Worm (Caenorhabditis elegans) whole organism, young adult: ENCODE measurements around the gene R07E5.19.
A peak's percentile ranks its signal among the peaks of the same experiment; 100 is the strongest.
"Not testable (repeated sequence)": the region's sequence is repeated elsewhere in the genome, so short reads cannot be mapped to it uniquely, and the experiment has no call there.

ENCODE experiments used
- B0035.1 ChIP-seq: sonication (generic microtip); optimal IDR thresholded peaks from 2 replicates; lab custom pipeline; 2016; ENCODE audit warnings: missing genetic modification characterization, mild to moderate bottlenecking, missing compliant biosample characterization, missing genotype, missing genetic modification reagents
- B0261.1 ChIP-seq: sonication (generic microtip); optimal IDR thresholded peaks from 2 replicates; lab custom pipeline; 2016; ENCODE audit warnings: mild to moderate bottlenecking, missing genetic modification characterization, moderate library complexity, missing compliant biosample characterization
- C17E4.6 ChIP-seq: fragments of 200-800 bp; sonication (Bioruptor generic); IDR thresholded peaks from 2 replicates; pipeline ENCODE4 v1.3.6; 2022; ENCODE audit warnings: missing genetic modification reagents, missing genetic modification characterization, missing compliant biosample characterization
- F33H1.4 ChIP-seq: fragments of 200-800 bp; sonication (Bioruptor generic); IDR thresholded peaks from 2 replicates; pipeline ENCODE4 v1.3.6; 2022; ENCODE audit warnings: missing genetic modification reagents, missing genetic modification characterization, missing compliant biosample characterization
- K11D2.4 ChIP-seq: fragments of 200-800 bp; sonication (Bioruptor generic); IDR thresholded peaks from 2 replicates; pipeline ENCODE4 v1.3.6; 2022; ENCODE audit warnings: missing genetic modification reagents, missing genetic modification characterization, missing compliant biosample characterization
- T07F8.4 ChIP-seq: sonication (generic microtip); optimal IDR thresholded peaks from 2 replicates; lab custom pipeline; 2016; ENCODE audit warnings: mild to moderate bottlenecking, missing genetic modification characterization, moderate library complexity, missing compliant biosample characterization
- Y56A3A.18 ChIP-seq: fragments of 200-800 bp; sonication (Bioruptor generic); IDR thresholded peaks from 2 replicates; pipeline ENCODE4 v1.3.6; 2022; ENCODE audit warnings: missing genetic modification reagents, missing genetic modification characterization, missing compliant biosample characterization
- Y79H2A.3 ChIP-seq: fragments of 200-800 bp; sonication (Bioruptor generic); conservative IDR thresholded peaks from 2 replicates; pipeline ENCODE4 v1.3.6; 2022; ENCODE audit warnings: missing genetic modification reagents, missing genetic modification characterization, missing compliant biosample characterization
- Y95B8A.8 ChIP-seq: fragments of 200-800 bp; sonication (Bioruptor generic); IDR thresholded peaks from 2 replicates; pipeline ENCODE4 v1.3.6; 2022; ENCODE audit warnings: missing genetic modification reagents, missing genetic modification characterization, missing compliant biosample characterization
- ZK185.1 ChIP-seq: sonication (generic microtip); optimal IDR thresholded peaks from 2 replicates; lab custom pipeline; 2016; ENCODE audit warnings: mild to moderate bottlenecking, missing genetic modification characterization, missing compliant biosample characterization; ENCODE audit not compliant: poor library complexity, severe bottlenecking
- ama-1 ChIP-seq, 3 experiments: fragments of 150-350 bp in 1 of 3; sonication (generic microtip) in 2 of 3; optimal IDR thresholded peaks; 2 replicates each; lab custom pipeline; 2014 to 2018; ENCODE audit warnings: missing biosample characterization in 2 of 3, missing genetic modification characterization in 2 of 3, missing genetic modification reagents in 2 of 3
- cebp-1 ChIP-seq, 2 experiments: fragments of 200-800 bp in 1 of 2; sonication (Bioruptor generic) in 1 of 2; sonication (generic microtip) in 1 of 2; IDR thresholded peaks in 1 of 2; optimal IDR thresholded peaks in 1 of 2; 2 replicates each; pipeline versions ENCODE4 v1.3.6 to Lab custom; 2017 to 2022; ENCODE audit warnings: missing compliant biosample characterization in 2 of 2, missing genetic modification characterization in 2 of 2, mild to moderate bottlenecking in 1 of 2, missing genetic modification reagents in 1 of 2, moderate library complexity in 1 of 2
- cebp-2 ChIP-seq: fragments of 200-800 bp; sonication (Bioruptor generic); IDR thresholded peaks from 2 replicates; pipeline ENCODE4 v1.3.6; 2022; ENCODE audit warnings: missing genetic modification characterization, missing compliant biosample characterization
- ceh-40 ChIP-seq: fragments of 200-800 bp; sonication (Bioruptor generic); IDR thresholded peaks from 2 replicates; pipeline ENCODE4 v1.3.6; 2022; ENCODE audit warnings: missing genetic modification characterization, missing compliant biosample characterization
- ceh-58 ChIP-seq: fragments of 200-800 bp; sonication (Bioruptor generic); IDR thresholded peaks from 2 replicates; pipeline ENCODE4 v1.3.6; 2022; ENCODE audit warnings: missing genetic modification characterization, missing compliant biosample characterization
- die-1 ChIP-seq: sonication (generic microtip); optimal IDR thresholded peaks from 2 replicates; lab custom pipeline; 2016; ENCODE audit warnings: missing genotype, mild to moderate bottlenecking, missing genetic modification characterization, missing compliant biosample characterization
- dox-1 ChIP-seq: fragments of 200-800 bp; sonication (Bioruptor generic); IDR thresholded peaks from 2 replicates; pipeline ENCODE4 v1.3.6; 2022; ENCODE audit warnings: missing genetic modification reagents, missing genetic modification characterization, missing compliant biosample characterization
- egl-44 ChIP-seq: fragments of 200-800 bp; sonication (Bioruptor generic); IDR thresholded peaks from 2 replicates; pipeline ENCODE4 v1.3.6; 2022; ENCODE audit warnings: missing genetic modification reagents, missing genetic modification characterization, missing compliant biosample characterization
- egrh-3 ChIP-seq: fragments of 200-800 bp; sonication (Bioruptor generic); IDR thresholded peaks from 2 replicates; pipeline ENCODE4 v1.3.6; 2022; ENCODE audit warnings: missing genetic modification reagents, missing genetic modification characterization, missing compliant biosample characterization
- ekl-4 ChIP-seq: fragments of 200-800 bp; sonication (Bioruptor generic); IDR thresholded peaks from 2 replicates; pipeline ENCODE4 v1.3.6; 2022; ENCODE audit warnings: missing genetic modification reagents, missing genetic modification characterization, missing compliant biosample characterization
- fkh-3 ChIP-seq: sonication (generic microtip); optimal IDR thresholded peaks from 2 replicates; lab custom pipeline; 2016; ENCODE audit warnings: mild to moderate bottlenecking, missing genetic modification characterization, missing compliant biosample characterization
- gei-17 ChIP-seq: fragments of 200-800 bp; sonication (Bioruptor generic); optimal IDR thresholded peaks from 2 replicates; lab custom pipeline; 2018; ENCODE audit warnings: mild to moderate bottlenecking, missing genetic modification characterization, missing compliant biosample characterization
- hmg-1.2 ChIP-seq: fragments of 200-800 bp; sonication (Bioruptor generic); IDR thresholded peaks from 2 replicates; pipeline ENCODE4 v1.3.6; 2022; ENCODE audit warnings: missing genetic modification reagents, missing genetic modification characterization, missing compliant biosample characterization
- hmg-20 ChIP-seq: fragments of 200-800 bp; sonication (Bioruptor generic); IDR thresholded peaks from 2 replicates; pipeline ENCODE4 v1.3.6; 2022; ENCODE audit warnings: missing genetic modification reagents, missing genetic modification characterization, missing compliant biosample characterization
- let-607 ChIP-seq, 2 experiments: fragments of 200-800 bp in 1 of 2; sonication (Bioruptor generic) in 1 of 2; sonication (generic microtip) in 1 of 2; optimal IDR thresholded peaks; 2 replicates each; lab custom pipeline; 2016 to 2018; ENCODE audit warnings: mild to moderate bottlenecking in 2 of 2, missing compliant biosample characterization in 2 of 2, missing genetic modification characterization in 2 of 2, moderate library complexity in 2 of 2, missing genotype in 1 of 2
- lin-35 ChIP-seq, 3 experiments: fragments of 150-350 bp in 2 of 3; sonication (generic microtip) in 1 of 3; optimal IDR thresholded peaks; 2 replicates each; lab custom pipeline; 2014 to 2018; ENCODE audit warnings: missing biosample characterization in 3 of 3, missing genetic modification characterization in 3 of 3, missing genetic modification reagents in 3 of 3
- lin-40 ChIP-seq: sonication (generic microtip); optimal IDR thresholded peaks from 2 replicates; lab custom pipeline; 2016; ENCODE audit warnings: missing genetic modification characterization, mild to moderate bottlenecking, missing compliant biosample characterization, missing genotype, missing genetic modification reagents
- lin-54 ChIP-seq: fragments of 200-800 bp; sonication (Bioruptor generic); optimal IDR thresholded peaks from 2 replicates; lab custom pipeline; 2018; ENCODE audit warnings: mild to moderate bottlenecking, missing genetic modification characterization, missing compliant biosample characterization
- mcd-1 ChIP-seq: fragments of 200-800 bp; sonication (Bioruptor generic); IDR thresholded peaks from 2 replicates; pipeline ENCODE4 v1.3.6; 2022; ENCODE audit warnings: missing genetic modification reagents, missing genetic modification characterization, missing compliant biosample characterization
- nfyb-1 ChIP-seq: fragments of 200-800 bp; sonication (Bioruptor generic); IDR thresholded peaks from 2 replicates; pipeline ENCODE4 v1.3.6; 2022; ENCODE audit warnings: missing genetic modification reagents, missing genetic modification characterization, missing compliant biosample characterization
- nhr-179 ChIP-seq: sonication (generic microtip); optimal IDR thresholded peaks from 2 replicates; lab custom pipeline; 2016; ENCODE audit warnings: mild to moderate bottlenecking, missing genetic modification characterization, missing compliant biosample characterization
- nhr-80 ChIP-seq: sonication (generic microtip); optimal IDR thresholded peaks from 2 replicates; lab custom pipeline; 2016; ENCODE audit warnings: missing genetic modification characterization, missing compliant biosample characterization
- pbrm-1 ChIP-seq: fragments of 200-800 bp; sonication (Bioruptor generic); IDR thresholded peaks from 2 replicates; pipeline ENCODE4 v1.3.6; 2022; ENCODE audit warnings: missing genetic modification reagents, missing genetic modification characterization, missing compliant biosample characterization
- rcor-1 ChIP-seq: fragments of 200-800 bp; sonication (Bioruptor generic); IDR thresholded peaks from 2 replicates; pipeline ENCODE4 v1.3.6; 2022; ENCODE audit warnings: missing genetic modification reagents, missing genetic modification characterization, missing compliant biosample characterization
- rpc-1 ChIP-seq, 2 experiments: fragments of 150-350 bp in 1 of 2; sonication (generic microtip) in 1 of 2; optimal IDR thresholded peaks; 2 replicates each; lab custom pipeline; 2014 to 2018; ENCODE audit warnings: missing biosample characterization in 1 of 2, missing genetic modification characterization in 1 of 2, missing genetic modification reagents in 1 of 2, missing genotype in 1 of 2
- snpc-4 ChIP-seq, 5 experiments: fragments of 150-350 bp in 1 of 5; sonication (generic microtip) in 4 of 5; optimal IDR thresholded peaks; 2 replicates each; lab custom pipeline; 2014 to 2018; ENCODE audit warnings: missing genetic modification characterization in 5 of 5, missing biosample characterization in 3 of 5, antibody characterized with exemption in 2 of 5, mild to moderate bottlenecking in 2 of 5, missing compliant biosample characterization in 2 of 5, missing genotype in 2 of 5, moderate library complexity in 2 of 5, missing genetic modification reagents in 1 of 5
- somi-1 ChIP-seq: fragments of 200-800 bp; sonication (Bioruptor generic); optimal IDR thresholded peaks from 2 replicates; lab custom pipeline; 2018; ENCODE audit warnings: mild to moderate bottlenecking, missing genetic modification characterization, missing compliant biosample characterization
- tbp1 ChIP-seq: fragments of 200-800 bp; sonication (Bioruptor generic); optimal IDR thresholded peaks from 2 replicates; lab custom pipeline; 2018; ENCODE audit warnings: mild to moderate bottlenecking, missing genetic modification characterization, missing compliant biosample characterization
- zim-3 ChIP-seq: sonication (generic microtip); optimal IDR thresholded peaks from 2 replicates; lab custom pipeline; 2017; ENCODE audit warnings: mild to moderate bottlenecking, missing genetic modification characterization, moderate library complexity, missing compliant biosample characterization
- ztf-26 ChIP-seq: sonication (generic microtip); optimal IDR thresholded peaks from 2 replicates; lab custom pipeline; 2017; ENCODE audit warnings: missing genetic modification characterization, missing compliant biosample characterization
- ztf-28 ChIP-seq: fragments of 200-800 bp; sonication (Bioruptor generic); IDR thresholded peaks from 2 replicates; pipeline ENCODE4 v1.3.6; 2022; ENCODE audit warnings: missing genetic modification reagents, missing genetic modification characterization, missing compliant biosample characterization
- ztf-3 ChIP-seq: fragments of 200-800 bp; sonication (Bioruptor generic); optimal IDR thresholded peaks from 2 replicates; lab custom pipeline; 2018; ENCODE audit warnings: mild to moderate bottlenecking, missing genetic modification characterization, missing compliant biosample characterization

The R07E5.19 gene

ce11 chrIII:4379717-4380116, 38.1 kb downstream of the R07E5.19 start, which contains the start of gene B0284.3 (continued):
- no peak for TF ChIP-seq rcor-1
- TF ChIP-seq somi-1, result no peak
- TF ChIP-seq, all 124 proteins: peak for 0

ce11 chrIII:4378600-4379293, 39.1 kb downstream of the R07E5.19 start:
- TF ChIP-seq lin-54 (GFP tag; lab: Kevin White, UChicago) (peak; percentile 38), egrh-3 (GFP tag; lab: Robert Waterston, UW) (peak; percentile 80), zim-3 (peak; percentile 49), somi-1 (peak; percentile 1), Y79H2A.3 (0 out of 2 replicates have a peak, but pooled peaks have one; percentile 10), cebp-2 (GFP tag; lab: Robert Waterston, UW) (peak; percentile 16; the same call in 1 of the 2 replicates), ama-1 (GFP tag; optimal IDR thresholded peaks at IDR 0.05; lab: Kevin White, UChicago) (peak in 1 of 2 experiments; percentile 25), gei-17 (GFP tag; lab: Kevin White, UChicago) (peak; percentile 38), die-1 (peak; percentile 0), cebp-1 (tag; optimal IDR thresholded peaks at IDR 0.05; lab: Kevin White, UChicago) (peak; percentile 54), lin-35 (GFP tag; optimal IDR thresholded peaks at IDR 0.05; lab: Kevin White, UChicago) (peak in 1 of 3 experiments; percentile 59), tbp1 (GFP tag; lab: Kevin White, UChicago) (peak; percentile 77), ztf-3 (GFP tag; lab: Kevin White, UChicago) (peak; percentile 42), dox-1 (GFP tag; lab: Robert Waterston, UW) (peak; percentile 94), T07F8.4 (tag; lab: Kevin White, UChicago) (peak; percentile 2), ekl-4 (GFP tag; lab: Robert Waterston, UW) (peak; percentile 52), ZK185.1 (tag; lab: Kevin White, UChicago) (peak; percentile 78), ztf-26 (peak; percentile 60), let-607 (tag; optimal IDR thresholded peaks at IDR 0.05; lab: Kevin White, UChicago) (peak; percentile 34 to 51), ceh-58 (GFP tag; lab: Robert Waterston, UW) (0 out of 2 replicates have a peak, but pooled peaks have one; percentile 2), nfyb-1 (GFP tag; lab: Robert Waterston, UW) (peak; percentile 82; the same call in 1 of the 2 replicates), fkh-3 (tag; lab: Kevin White, UChicago) (peak; percentile 63), B0261.1 (tag; lab: Kevin White, UChicago) (peak; percentile 67), hmg-20 (GFP tag; lab: Robert Waterston, UW) (peak; percentile 60), nhr-179 (peak; percentile 13), egl-44 (GFP tag; lab: Robert Waterston, UW) (peak; percentile 76), F33H1.4 (GFP tag; lab: Robert Waterston, UW) (peak; percentile 47), Y56A3A.18 (GFP tag; lab: Robert Waterston, UW) (peak; percentile 59), C17E4.6 (peak; percentile 17; the same call in 1 of the 2 replicates), rcor-1 (peak; percentile 57), ztf-28 (GFP tag; lab: Robert Waterston, UW) (0 out of 2 replicates have a peak, but pooled peaks have one; percentile 39), B0035.1 (tag; lab: Kevin White, UChicago) (peak; percentile 47), nhr-80 (tag; lab: Kevin White, UChicago) (peak; percentile 86), rpc-1 (optimal IDR thresholded peaks at IDR 0.05; lab: Kevin White, UChicago) (peak; percentile 63), rpc-1 (tag; optimal IDR thresholded peaks at IDR 0.05; lab: Kevin White, UChicago) (peak; percentile 63), pbrm-1 (peak; percentile 56), ceh-40 (GFP tag; lab: Robert Waterston, UW) (0 out of 2 replicates have a peak, but pooled peaks have one; percentile 33), lin-40 (tag; lab: Kevin White, UChicago) (peak; percentile 82), hmg-1.2 (GFP tag; lab: Robert Waterston, UW) (peak; percentile 76), snpc-4 (tag; optimal IDR thresholded peaks at IDR 0.05; lab: Kevin White, UChicago) (peak in 3 of 4 experiments; percentile 2 to 66 (median 65)), mcd-1 (peak; percentile 68), K11D2.4 (GFP tag; lab: Robert Waterston, UW) (peak; percentile 76), Y95B8A.8 (GFP tag; lab: Robert Waterston, UW) (0 out of 2 replicates have a peak, but pooled peaks have one; percentile 20)
- not testable (repeated sequence) for TF ChIP-seq ama-1 (optimal IDR thresholded peaks at IDR 0.05; lab: Kevin White, UChicago); cebp-1 (GFP tag; IDR thresholded peaks at IDR 0.05; lab: Robert Waterston, UW); snpc-4 (GFP tag; optimal IDR thresholded peaks at IDR 0.05; lab: Kevin White, UChicago)
